Fruit fly (Drosophila melanogaster): ENCODE results near the gene Uggt.

Uggt gene

dm6 chr3L:18845833-18846232 is 26.7 kb upstream of the Uggt start:
- TF ChIP-seq CG8301 (tag; optimal IDR thresholded peaks at IDR 0.05) (no peak), CG8159 (tag; optimal IDR thresholded peaks at IDR 0.05) (no peak), D1 (tag; optimal IDR thresholded peaks at IDR 0.05) (no peak), fd96Ca (GFP tag; IDR thresholded peaks at IDR 0.05) (no peak), EcR (GFP tag; optimal IDR thresholded peaks at IDR 0.05) (no peak), CG34367 (tag; optimal IDR thresholded peaks at IDR 0.05) (no peak), CG10348 (GFP tag; IDR thresholded peaks at IDR 0.05) (no peak), rn (GFP tag; IDR thresholded peaks at IDR 0.05) (no peak), CG9948 (tag; optimal IDR thresholded peaks at IDR 0.05) (no peak), Pif1A (GFP tag; optimal IDR thresholded peaks at IDR 0.05) (no peak), CG13204 (GFP tag; optimal IDR thresholded peaks at IDR 0.05) (no peak), CG4496 (GFP tag; IDR thresholded peaks at IDR 0.05) (no peak), Snoo (tag; optimal IDR thresholded peaks at IDR 0.05) (no peak), CG17806 (tag; optimal IDR thresholded peaks at IDR 0.05) (no peak), CG12605 (GFP tag; IDR thresholded peaks at IDR 0.05) (no peak), gl (tag; optimal IDR thresholded peaks at IDR 0.05) (no peak), Pif1B (GFP tag; optimal IDR thresholded peaks at IDR 0.05) (no peak), CG15710 (tag; optimal IDR thresholded peaks at IDR 0.05) (no peak)

- no peak for TF ChIP-seq Ets98B (GFP tag; IDR thresholded peaks at IDR 0.05)
- TF ChIP-seq CG32121 (GFP tag; IDR thresholded peaks at IDR 0.05) = no peak
- TF ChIP-seq Pif1B (GFP tag; optimal IDR thresholded peaks at IDR 0.05) = no peak
- TF ChIP-seq CG10348 (GFP tag; IDR thresholded peaks at IDR 0.05) = no peak
- no peak for TF ChIP-seq CG15710 (tag; optimal IDR thresholded peaks at IDR 0.05)
- TF ChIP-seq D1 (tag; optimal IDR thresholded peaks at IDR 0.05) = no peak
- TF ChIP-seq CG12605 (GFP tag; IDR thresholded peaks at IDR 0.05) = no peak
- TF ChIP-seq Snoo (tag; optimal IDR thresholded peaks at IDR 0.05) = no peak
- TF ChIP-seq EcR (GFP tag; optimal IDR thresholded peaks at IDR 0.05) = no peak
- no peak for TF ChIP-seq CG13204 (GFP tag; optimal IDR thresholded peaks at IDR 0.05)
- no peak for TF ChIP-seq CG8159 (tag; optimal IDR thresholded peaks at IDR 0.05)
- no peak for TF ChIP-seq CG8301 (tag; optimal IDR thresholded peaks at IDR 0.05)
- no peak for TF ChIP-seq rn (GFP tag; IDR thresholded peaks at IDR 0.05)
- no peak for TF ChIP-seq gl (tag; optimal IDR thresholded peaks at IDR 0.05)
- no peak for TF ChIP-seq CG34367 (tag; optimal IDR thresholded peaks at IDR 0.05)
- no peak for TF ChIP-seq fd96Ca (GFP tag; IDR thresholded peaks at IDR 0.05)
Observed at dm6 chr3L:18846233-18846271, 26.5 kb upstream of the Uggt start, which contains the start of gene Indy. Gene Indy (minus strand): TSS chr3L:18846267.

DNA sequence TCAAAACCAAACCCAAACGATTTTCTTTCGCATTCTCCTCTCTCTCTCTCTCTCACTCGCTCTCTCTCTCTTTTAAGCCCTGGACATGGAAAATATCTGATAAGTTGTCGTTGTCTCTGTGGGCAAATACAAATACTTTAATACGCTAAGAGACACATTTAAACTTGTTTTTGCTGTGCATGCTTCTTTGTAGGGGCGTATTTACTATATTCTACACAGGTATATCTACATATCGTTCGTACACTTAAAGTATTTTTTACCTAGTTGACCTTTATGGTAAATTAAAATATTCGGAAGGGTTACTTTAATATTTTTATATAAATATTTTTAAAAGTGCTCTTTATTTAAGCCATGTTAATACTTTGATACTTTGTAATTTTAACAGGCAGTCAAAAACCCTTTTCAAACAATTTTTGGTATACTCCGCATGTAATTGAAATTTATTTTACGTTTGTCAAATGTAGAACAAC is 26.2 kb upstream of the Uggt start:
- no peak for TF ChIP-seq CG9948 (tag; optimal IDR thresholded peaks at IDR 0.05)
- TF ChIP-seq CG8159 (tag; optimal IDR thresholded peaks at IDR 0.05) = peak; percentile 61
- TF ChIP-seq CG10348 (GFP tag; IDR thresholded peaks at IDR 0.05) = no peak
- no peak for TF ChIP-seq CG14655 (GFP tag; optimal IDR thresholded peaks at IDR 0.05)
- no peak for TF ChIP-seq Pif1A (GFP tag; optimal IDR thresholded peaks at IDR 0.05)
- TF ChIP-seq fd96Ca (GFP tag; IDR thresholded peaks at IDR 0.05) = no peak
- no peak for TF ChIP-seq CG4496 (GFP tag; IDR thresholded peaks at IDR 0.05)
- no peak for TF ChIP-seq CG32121 (GFP tag; IDR thresholded peaks at IDR 0.05)
- peak; percentile 70 for TF ChIP-seq D1 (tag; optimal IDR thresholded peaks at IDR 0.05)
- TF ChIP-seq Pif1B (GFP tag; optimal IDR thresholded peaks at IDR 0.05) = peak; percentile 3
- TF ChIP-seq gl (tag; optimal IDR thresholded peaks at IDR 0.05) = no peak
- TF ChIP-seq rn (GFP tag; IDR thresholded peaks at IDR 0.05) = no peak
- TF ChIP-seq EcR (GFP tag; optimal IDR thresholded peaks at IDR 0.05) = no peak
- TF ChIP-seq CG17806 (tag; optimal IDR thresholded peaks at IDR 0.05) = no peak

DNA sequence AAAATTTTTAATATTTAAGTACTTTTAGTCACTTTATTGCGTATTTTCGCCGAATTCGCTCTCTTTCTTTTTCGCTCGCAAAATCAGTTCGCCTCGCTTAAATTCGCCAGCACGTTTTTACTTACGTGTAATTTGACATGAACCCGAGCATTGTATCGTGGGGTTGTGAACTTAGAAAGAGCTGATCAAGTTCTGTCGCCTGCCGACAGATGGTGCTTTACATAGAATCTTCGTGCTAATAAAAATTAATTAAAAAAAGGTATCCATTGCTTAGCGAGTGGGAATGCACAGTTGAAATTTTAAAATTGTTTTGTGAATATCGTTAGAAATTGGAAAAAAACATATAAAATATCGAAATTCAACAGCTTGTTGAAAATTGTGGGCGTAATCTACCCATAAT is 24.1 kb upstream of the Uggt start:
- TF ChIP-seq Snoo (tag; optimal IDR thresholded peaks at IDR 0.05) (peak; percentile 13), CG9948 (tag; optimal IDR thresholded peaks at IDR 0.05) (peak; percentile 14), gl (tag; optimal IDR thresholded peaks at IDR 0.05) (no peak), CG14655 (GFP tag; optimal IDR thresholded peaks at IDR 0.05) (peak; percentile 53), Pif1A (GFP tag; optimal IDR thresholded peaks at IDR 0.05) (peak; percentile 40), D1 (tag; optimal IDR thresholded peaks at IDR 0.05) (peak; percentile 94), CG13204 (GFP tag; optimal IDR thresholded peaks at IDR 0.05) (no peak), CG8159 (tag; optimal IDR thresholded peaks at IDR 0.05) (no peak)

DNA sequence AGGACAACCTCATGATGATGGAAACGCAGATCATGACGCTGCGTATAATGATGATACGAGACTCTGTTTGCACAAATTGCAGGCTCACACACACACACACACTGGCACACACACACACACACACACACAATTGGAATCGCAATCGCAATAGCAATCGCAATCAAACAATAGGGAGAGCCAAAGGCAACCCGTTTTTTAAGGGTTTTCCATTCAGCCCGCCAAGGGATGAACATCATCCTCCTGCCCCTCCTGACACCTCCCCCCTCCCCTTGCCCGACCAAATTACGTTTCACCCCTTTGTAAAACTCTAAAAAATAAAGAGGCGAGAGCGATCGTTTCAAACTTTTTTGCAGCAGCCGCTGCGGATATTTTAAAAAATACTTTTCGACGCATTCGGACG is 20.3 kb upstream of the Uggt start:
- no peak for TF ChIP-seq Pif1A (GFP tag; optimal IDR thresholded peaks at IDR 0.05)
- TF ChIP-seq gl (tag; optimal IDR thresholded peaks at IDR 0.05) = no peak

- no peak for TF ChIP-seq D1 (tag; optimal IDR thresholded peaks at IDR 0.05)
- TF ChIP-seq Pif1B (GFP tag; optimal IDR thresholded peaks at IDR 0.05) = no peak
- no peak for TF ChIP-seq CG14655 (GFP tag; optimal IDR thresholded peaks at IDR 0.05)
- no peak for TF ChIP-seq CG8159 (tag; optimal IDR thresholded peaks at IDR 0.05)
- TF ChIP-seq CG9948 (tag; optimal IDR thresholded peaks at IDR 0.05) = no peak
- no peak for TF ChIP-seq CG17806 (tag; optimal IDR thresholded peaks at IDR 0.05)
- TF ChIP-seq CG13204 (GFP tag; optimal IDR thresholded peaks at IDR 0.05) = no peak
- no peak for TF ChIP-seq rn (GFP tag; IDR thresholded peaks at IDR 0.05)
- no peak for TF ChIP-seq fd96Ca (GFP tag; IDR thresholded peaks at IDR 0.05)
- TF ChIP-seq Pif1A (GFP tag; optimal IDR thresholded peaks at IDR 0.05) = no peak
- TF ChIP-seq CG10348 (GFP tag; IDR thresholded peaks at IDR 0.05) = no peak
- no peak for TF ChIP-seq Snoo (tag; optimal IDR thresholded peaks at IDR 0.05)
- no peak for TF ChIP-seq CG12605 (GFP tag; IDR thresholded peaks at IDR 0.05)
- no peak for TF ChIP-seq EcR (GFP tag; optimal IDR thresholded peaks at IDR 0.05)
- TF ChIP-seq CG8301 (tag; optimal IDR thresholded peaks at IDR 0.05) = no peak
- TF ChIP-seq CG4496 (GFP tag; IDR thresholded peaks at IDR 0.05) = no peak
- no peak for TF ChIP-seq Ets98B (GFP tag; IDR thresholded peaks at IDR 0.05)
- TF ChIP-seq CG34367 (tag; optimal IDR thresholded peaks at IDR 0.05) = no peak
- TF ChIP-seq CG32121 (GFP tag; IDR thresholded peaks at IDR 0.05) = no peak
Observed at dm6 chr3L:18853439-18853838, 19.1 kb upstream of the Uggt start.

DNA sequence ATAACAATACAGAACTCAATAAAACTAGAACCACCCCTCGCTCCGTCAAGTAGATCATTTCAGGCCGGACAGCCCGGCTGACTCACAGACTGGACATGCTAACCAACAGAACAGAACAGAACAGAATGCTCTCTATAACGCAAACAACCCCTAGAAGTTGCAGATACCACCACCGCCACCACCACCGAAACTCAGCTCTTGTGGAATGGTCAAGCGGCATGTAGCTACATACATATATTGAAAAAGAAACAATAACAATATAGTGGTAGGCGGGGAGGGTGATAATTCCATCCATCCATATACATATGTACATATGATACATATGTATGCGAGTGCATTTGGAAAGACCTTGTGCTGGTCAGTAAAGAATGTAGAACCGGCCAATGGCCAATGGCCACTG is 18.1 kb upstream of the Uggt start:
- TF ChIP-seq Pif1B (GFP tag; optimal IDR thresholded peaks at IDR 0.05) = no peak
- no peak for TF ChIP-seq CG14655 (GFP tag; optimal IDR thresholded peaks at IDR 0.05)
- TF ChIP-seq fd96Ca (GFP tag; IDR thresholded peaks at IDR 0.05) = no peak
- no peak for TF ChIP-seq CG9948 (tag; optimal IDR thresholded peaks at IDR 0.05)
- TF ChIP-seq CG8301 (tag; optimal IDR thresholded peaks at IDR 0.05) = no peak
- TF ChIP-seq CG4496 (GFP tag; IDR thresholded peaks at IDR 0.05) = no peak
- TF ChIP-seq D1 (tag; optimal IDR thresholded peaks at IDR 0.05) = no peak
- no peak for TF ChIP-seq EcR (GFP tag; optimal IDR thresholded peaks at IDR 0.05)
- TF ChIP-seq CG10348 (GFP tag; IDR thresholded peaks at IDR 0.05) = no peak

All from whole organism, pupa.